Worm (Caenorhabditis elegans) whole organism, early embryonic: ENCODE measurements around the gene F42A9.3.

ENCODE experiments used
- B0310.2 ChIP-seq: sonication (generic microtip); optimal IDR thresholded peaks from 2 replicates; lab custom pipeline; 2016; ENCODE audit warnings: mild to moderate bottlenecking, missing genetic modification characterization, missing compliant biosample characterization
- F13C5.2 ChIP-seq: sonication (generic microtip); optimal IDR thresholded peaks from 2 replicates; lab custom pipeline; 2017; ENCODE audit warnings: mild to moderate bottlenecking, missing genetic modification characterization, inconsistent platforms, missing compliant biosample characterization
- aly-1 ChIP-seq: sonication (generic microtip); optimal IDR thresholded peaks from 2 replicates; lab custom pipeline; 2016; ENCODE audit warnings: missing genetic modification characterization, missing compliant biosample characterization
- ama-1 ChIP-seq: fragments of 150-350 bp; optimal IDR thresholded peaks from 2 replicates; lab custom pipeline; 2014
- ceh-13 ChIP-seq: fragments of 200-800 bp; sonication (Bioruptor generic); optimal IDR thresholded peaks from 2 replicates; lab custom pipeline; 2018; ENCODE audit warnings: mild to moderate bottlenecking, missing genetic modification characterization, missing compliant biosample characterization
- ceh-36 ChIP-seq: sonication (generic microtip); optimal IDR thresholded peaks from 2 replicates; lab custom pipeline; 2016; ENCODE audit warnings: missing genetic modification characterization, inconsistent platforms, missing compliant biosample characterization
- ets-7 ChIP-seq: sonication (generic microtip); optimal IDR thresholded peaks from 2 replicates; lab custom pipeline; 2016; ENCODE audit warnings: missing genotype, missing genetic modification characterization, missing compliant biosample characterization
- flt-1 ChIP-seq: fragments of 200-800 bp; sonication (Bioruptor generic); IDR thresholded peaks from 2 replicates; pipeline ENCODE4 v1.3.6; 2022; ENCODE audit warnings: missing genetic modification characterization, missing compliant biosample characterization
- hmbx-1 ChIP-seq: sonication (generic microtip); optimal IDR thresholded peaks from 2 replicates; lab custom pipeline; 2016; ENCODE audit warnings: mild to moderate bottlenecking, missing genetic modification characterization, missing compliant biosample characterization
- hmg-4 ChIP-seq: fragments of 200-800 bp; sonication (Bioruptor generic); optimal IDR thresholded peaks from 2 replicates; lab custom pipeline; 2018; ENCODE audit warnings: mild to moderate bottlenecking, missing genetic modification characterization, missing compliant biosample characterization
- hnd-1 ChIP-seq: sonication (generic microtip); optimal IDR thresholded peaks from 2 replicates; lab custom pipeline; 2016; ENCODE audit warnings: missing genetic modification characterization, missing compliant biosample characterization
- pes-1 ChIP-seq: fragments of 200-800 bp; sonication (Bioruptor generic); IDR thresholded peaks from 2 replicates; pipeline ENCODE4 v1.3.6; 2022; ENCODE audit warnings: missing genetic modification reagents, missing genetic modification characterization, missing compliant biosample characterization
- scrt-1 ChIP-seq: fragments of 200-800 bp; sonication (Bioruptor generic); IDR thresholded peaks from 2 replicates; pipeline ENCODE4 v1.3.6; 2022; ENCODE audit warnings: missing genetic modification characterization, missing compliant biosample characterization
- sea-1 ChIP-seq: fragments of 200-800 bp; sonication (Bioruptor generic); conservative IDR thresholded peaks from 2 replicates; pipeline ENCODE4 v1.3.6; 2022; ENCODE audit warnings: missing genetic modification characterization, missing compliant biosample characterization
- tbx-11 ChIP-seq: fragments of 200-800 bp; sonication (Bioruptor generic); IDR thresholded peaks from 2 replicates; pipeline ENCODE4 v1.3.6; 2022; ENCODE audit warnings: missing genetic modification characterization, missing compliant biosample characterization
- tbx-37 ChIP-seq: fragments of 200-800 bp; sonication (Bioruptor generic); conservative IDR thresholded peaks from 2 replicates; pipeline ENCODE4 v1.3.6; 2022; ENCODE audit warnings: missing genetic modification reagents, missing genetic modification characterization, missing compliant biosample characterization
- tra-4 ChIP-seq: sonication (generic microtip); optimal IDR thresholded peaks from 2 replicates; lab custom pipeline; 2017; ENCODE audit warnings: missing genetic modification characterization, missing compliant biosample characterization

F42A9.3 gene

DNA sequence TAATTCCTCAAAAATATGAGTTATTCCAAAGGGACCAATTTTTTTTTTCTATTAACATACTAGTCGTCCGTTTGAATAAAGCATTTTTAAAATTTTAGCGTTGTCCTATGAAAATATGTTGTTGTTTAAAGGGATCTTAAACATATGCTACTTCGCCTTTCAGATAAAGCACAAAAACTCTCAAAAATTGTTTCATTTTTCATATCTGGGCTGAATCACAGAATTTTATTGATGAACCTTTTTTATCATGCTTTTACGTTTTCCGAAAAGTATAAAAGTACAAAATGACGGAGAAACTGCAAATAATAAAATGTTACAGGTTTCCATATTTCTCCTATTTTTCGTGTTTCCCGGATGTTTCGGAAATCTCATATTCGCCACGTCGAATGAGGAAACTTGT, 21.3 kb upstream of the F42A9.3 start, which contains the start of gene clec-181:
TSS of gene clec-181 (plus strand) at position 301 of the 400 bp plus-strand sequence.
- TF ChIP-seq sea-1 (GFP tag; lab: Robert Waterston, UW), result no peak
- TF ChIP-seq F13C5.2 (tag; lab: Kevin White, UChicago), result no peak
- no peak for TF ChIP-seq ceh-36
- TF ChIP-seq scrt-1 (GFP tag; lab: Robert Waterston, UW), result no peak
- TF ChIP-seq ama-1 (lab: Kevin White, UChicago), result no peak
- no peak for TF ChIP-seq hmbx-1 (tag; lab: Kevin White, UChicago)
- TF ChIP-seq aly-1 (tag; lab: Kevin White, UChicago), result no peak
- no peak for TF ChIP-seq tra-4 (tag; lab: Kevin White, UChicago)
- no peak for TF ChIP-seq ceh-13 (GFP tag; lab: Kevin White, UChicago)
- TF ChIP-seq ets-7 (tag; lab: Kevin White, UChicago), result no peak

DNA sequence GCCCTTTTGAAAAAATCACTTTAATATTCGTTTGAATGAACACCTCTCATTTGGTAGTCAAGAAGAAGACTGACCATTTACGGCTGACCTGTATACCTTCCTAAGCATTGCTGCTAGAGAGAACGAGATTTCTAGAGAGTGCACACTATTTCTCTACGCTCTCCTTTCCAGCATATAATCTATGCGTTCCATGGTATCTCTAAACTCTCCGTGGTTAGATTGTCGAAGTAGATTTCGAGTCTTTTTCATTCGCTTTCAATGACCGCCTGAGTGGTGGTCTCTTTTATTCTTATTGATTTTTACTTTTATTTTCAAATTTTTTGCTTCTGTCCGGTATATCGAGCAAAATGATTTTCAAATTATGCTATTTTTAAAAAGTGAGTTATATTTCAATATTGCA, 19.6 kb upstream of the F42A9.3 start:
- TF ChIP-seq ceh-36 (no peak), F13C5.2 (tag; lab: Kevin White, UChicago) (no peak), aly-1 (tag; lab: Kevin White, UChicago) (no peak), tbx-37 (GFP tag; lab: Robert Waterston, UW) (no peak)

DNA sequence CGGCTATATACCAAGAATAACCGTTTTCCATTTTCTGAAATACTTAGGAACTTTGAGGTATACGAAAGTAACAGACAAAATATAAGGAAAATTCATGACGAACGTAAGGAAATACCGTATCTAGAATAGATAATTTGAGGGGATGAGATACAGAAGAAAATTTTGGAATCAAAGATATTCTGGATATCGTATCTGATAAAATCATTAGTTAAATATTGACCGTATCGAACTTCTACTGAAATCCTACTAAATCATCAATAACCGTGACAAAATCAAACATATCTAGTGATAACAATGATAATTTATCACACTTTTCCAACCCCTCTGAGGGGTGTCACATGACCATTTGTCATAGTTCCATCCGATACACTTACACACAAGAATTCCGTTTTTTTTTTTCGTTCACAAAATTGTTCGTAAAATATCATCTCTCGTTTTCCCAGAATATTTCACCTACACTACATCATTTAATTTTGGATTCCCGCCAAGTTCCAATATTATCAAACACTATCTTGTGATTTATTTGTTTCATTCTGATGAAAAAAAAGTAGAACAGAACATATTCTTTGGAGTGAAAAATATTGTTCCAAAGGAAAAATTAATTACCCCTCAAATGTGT, 16.2 kb upstream of the F42A9.3 start, which contains the start of gene Y59H11AR.4:
TSS of gene Y59H11AR.4 (minus strand) at position 51 of the 619 bp plus-strand sequence.
- TF ChIP-seq ceh-13 (GFP tag; lab: Kevin White, UChicago) (no peak), tbx-37 (GFP tag; lab: Robert Waterston, UW) (no peak), flt-1 (GFP tag; lab: Robert Waterston, UW) (no peak)

DNA sequence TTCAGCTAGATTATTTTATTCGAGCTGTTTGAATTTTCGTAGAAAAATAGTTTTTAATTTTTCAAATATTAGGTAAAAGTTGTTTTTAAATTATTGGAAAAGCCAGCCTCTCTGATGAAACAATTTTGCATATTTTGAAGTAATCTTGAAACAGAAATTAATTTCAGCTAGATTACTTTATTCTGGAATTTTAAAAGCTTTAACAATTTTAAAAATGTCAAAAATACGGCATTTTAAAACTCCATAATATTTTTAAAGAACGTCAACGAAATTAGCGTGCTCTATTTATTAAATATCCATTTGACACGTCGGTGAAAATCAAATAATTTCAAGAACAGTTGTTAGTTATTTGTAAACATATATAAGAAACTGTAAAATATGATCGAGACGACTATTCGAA, 14.2 kb upstream of the F42A9.3 start, which contains the start of gene Y59H11AR.10:
TSS of gene Y59H11AR.10 (plus strand) at position 301 of the 400 bp plus-strand sequence.
- TF ChIP-seq flt-1 (GFP tag; lab: Robert Waterston, UW) (no peak), tbx-11 (no peak), ama-1 (lab: Kevin White, UChicago) (no peak), ets-7 (tag; lab: Kevin White, UChicago) (no peak), F13C5.2 (tag; lab: Kevin White, UChicago) (no peak), ceh-36 (no peak)

DNA sequence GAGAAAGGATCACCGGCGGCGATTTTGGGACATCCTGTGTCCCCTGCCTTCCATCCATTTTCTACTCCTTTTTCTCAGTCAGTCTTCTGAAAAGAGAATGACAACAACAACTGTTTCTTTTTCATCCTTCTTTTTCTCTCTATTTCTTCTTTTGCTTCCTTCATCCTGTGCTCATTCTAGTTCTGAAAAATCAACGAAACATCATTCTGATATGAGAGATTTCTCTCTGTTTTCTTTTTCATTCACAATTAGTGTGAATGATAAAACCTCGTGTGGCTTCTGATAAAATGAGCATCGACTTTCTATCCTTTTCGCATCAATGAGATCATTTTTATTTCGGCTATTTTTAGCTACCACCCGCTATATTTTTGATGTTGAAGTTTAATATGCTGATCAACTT, 11.8 kb upstream of the F42A9.3 start:
- TF ChIP-seq ets-7 (tag; lab: Kevin White, UChicago) (no peak), flt-1 (GFP tag; lab: Robert Waterston, UW) (no peak), ceh-36 (no peak), hmbx-1 (tag; lab: Kevin White, UChicago) (no peak), hmg-4 (GFP tag; lab: Kevin White, UChicago) (no peak), aly-1 (tag; lab: Kevin White, UChicago) (no peak), tbx-11 (no peak), B0310.2 (tag; lab: Kevin White, UChicago) (no peak)

DNA sequence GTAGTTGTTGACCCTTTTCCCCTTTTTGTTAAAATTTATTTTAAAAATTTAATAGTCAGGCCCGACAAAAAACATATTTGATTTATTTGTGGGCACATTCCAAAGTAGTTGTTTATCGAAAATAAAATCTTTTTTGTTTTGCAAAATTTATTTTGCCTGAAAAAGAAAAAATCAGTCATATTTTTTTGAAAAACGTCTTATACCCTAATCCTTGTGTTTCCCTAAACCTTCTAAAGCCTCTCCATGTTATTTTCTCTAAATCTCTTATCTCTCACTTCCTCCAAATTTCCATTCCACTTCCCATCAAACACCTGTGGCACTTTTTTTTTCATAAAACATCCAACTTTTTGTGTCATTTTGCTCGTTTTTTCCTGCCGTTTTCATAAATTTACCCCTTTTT, 8.9 kb upstream of the F42A9.3 start:
- TF ChIP-seq hmg-4 (GFP tag; lab: Kevin White, UChicago), result no peak
- TF ChIP-seq tra-4 (tag; lab: Kevin White, UChicago), result no peak
- TF ChIP-seq ets-7 (tag; lab: Kevin White, UChicago), result no peak
- TF ChIP-seq hnd-1 (tag; lab: Kevin White, UChicago), result no peak
- no peak for TF ChIP-seq tbx-11
- no peak for TF ChIP-seq ceh-13 (GFP tag; lab: Kevin White, UChicago)
- TF ChIP-seq hmbx-1 (tag; lab: Kevin White, UChicago), result no peak
- TF ChIP-seq flt-1 (GFP tag; lab: Robert Waterston, UW), result no peak

DNA sequence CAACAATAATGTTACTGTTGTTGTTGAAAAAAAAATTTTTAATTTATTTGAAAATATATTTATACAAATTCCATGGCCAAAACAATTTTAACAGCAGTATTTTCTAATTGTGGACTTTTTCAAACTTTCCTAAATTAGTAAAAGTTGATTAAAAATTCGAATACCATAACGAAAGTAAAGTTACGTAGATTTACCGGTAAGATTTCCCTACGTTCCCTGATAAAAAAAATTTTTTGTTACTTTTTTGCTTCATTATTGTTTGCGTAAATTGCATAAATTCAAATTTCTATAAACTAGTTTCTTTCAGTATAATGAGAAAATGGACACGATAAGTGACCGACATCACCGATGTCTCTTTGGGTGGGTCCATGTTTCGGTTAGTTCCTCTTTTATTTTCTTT, 8.1 kb upstream of the F42A9.3 start, which contains the start of gene F42A9.6:
TSS of gene F42A9.6 (plus strand) at position 301 of the 400 bp plus-strand sequence.
- TF ChIP-seq aly-1 (tag; lab: Kevin White, UChicago), result no peak
- no peak for TF ChIP-seq hmg-4 (GFP tag; lab: Kevin White, UChicago)
- no peak for TF ChIP-seq ets-7 (tag; lab: Kevin White, UChicago)
- no peak for TF ChIP-seq B0310.2 (tag; lab: Kevin White, UChicago)
- TF ChIP-seq tbx-37 (GFP tag; lab: Robert Waterston, UW), result no peak
- TF ChIP-seq hnd-1 (tag; lab: Kevin White, UChicago), result no peak
- no peak for TF ChIP-seq ceh-13 (GFP tag; lab: Kevin White, UChicago)
- TF ChIP-seq sea-1 (GFP tag; lab: Robert Waterston, UW), result no peak
- TF ChIP-seq tbx-11, result no peak
- TF ChIP-seq pes-1 (GFP tag; lab: Robert Waterston, UW), result no peak

DNA sequence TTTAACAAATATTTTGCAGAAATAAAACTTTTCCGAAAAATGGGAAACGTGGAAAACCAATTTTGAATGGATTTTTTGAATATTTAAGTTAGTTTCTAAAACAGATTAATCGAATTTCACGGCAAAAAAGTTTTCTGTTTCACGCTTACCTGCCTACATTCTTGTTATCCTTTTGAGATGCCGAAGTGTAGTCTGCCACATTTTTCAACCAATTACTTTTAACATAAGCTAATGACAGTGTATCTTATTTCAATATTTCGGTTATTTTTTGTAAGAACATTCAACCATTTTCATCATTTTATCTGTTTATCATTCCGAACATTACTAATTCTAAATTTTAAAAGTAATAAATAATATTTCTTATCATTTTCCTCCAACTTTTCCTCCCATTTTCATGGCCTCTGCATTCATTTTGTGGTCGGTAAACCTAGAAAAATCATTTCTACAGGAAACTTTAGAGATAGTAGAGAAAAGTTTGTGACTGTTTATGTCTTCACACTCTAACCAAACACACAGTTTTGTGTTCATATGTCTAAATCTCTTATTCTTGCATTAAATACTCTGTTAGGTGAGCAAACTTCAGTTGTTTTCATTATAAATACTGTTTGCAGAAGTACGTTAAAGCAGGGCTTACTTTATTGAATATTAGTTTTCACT, 5.0 kb upstream of the F42A9.3 start, which contains the start of the genes F42A9.17 and cyp-33E2:
TSS of gene F42A9.17 (minus strand) at position 51 of the 657 bp plus-strand sequence.
TSS of gene cyp-33E2 (plus strand) at position 449 of the 657 bp plus-strand sequence.
- TF ChIP-seq F13C5.2 (tag; lab: Kevin White, UChicago), result no peak
- TF ChIP-seq pes-1 (GFP tag; lab: Robert Waterston, UW), result no peak
- TF ChIP-seq B0310.2 (tag; lab: Kevin White, UChicago), result no peak
- TF ChIP-seq aly-1 (tag; lab: Kevin White, UChicago), result no peak
- TF ChIP-seq tbx-37 (GFP tag; lab: Robert Waterston, UW), result no peak
- TF ChIP-seq tbx-11, result no peak
- no peak for TF ChIP-seq hmg-4 (GFP tag; lab: Kevin White, UChicago)
- no peak for TF ChIP-seq ceh-36
- TF ChIP-seq flt-1 (GFP tag; lab: Robert Waterston, UW), result no peak
- no peak for TF ChIP-seq hmbx-1 (tag; lab: Kevin White, UChicago)
- TF ChIP-seq sea-1 (GFP tag; lab: Robert Waterston, UW), result no peak
